Worm (Caenorhabditis elegans): ENCODE results near the gene F46G10.2.

Gene F46G10.2

ce11 chrX:13311641-13312423, 10.9 kb upstream of the F46G10.2 start, which contains the start of gene F46G10.1:
TSS of gene F46G10.1 (minus strand) at chrX:13311755.
- TF ChIP-seq klf-2 (GFP tag; conservative IDR thresholded peaks at IDR 0.05), result no peak
- no peak for TF ChIP-seq ref-1 (GFP tag; conservative IDR thresholded peaks at IDR 0.05)
- no peak for TF ChIP-seq tab-1 (GFP tag; IDR thresholded peaks at IDR 0.05)
- TF ChIP-seq cog-1 (tag; optimal IDR thresholded peaks at IDR 0.05), result no peak

ce11 chrX:13315093-13315492, 7.7 kb upstream of the F46G10.2 start:
- TF ChIP-seq klf-2 (GFP tag; conservative IDR thresholded peaks at IDR 0.05) (no peak), ztf-29 (GFP tag; IDR thresholded peaks at IDR 0.05) (no peak), cog-1 (tag; optimal IDR thresholded peaks at IDR 0.05) (no peak), ztf-23 (GFP tag; IDR thresholded peaks at IDR 0.05) (no peak), tab-1 (GFP tag; IDR thresholded peaks at IDR 0.05) (no peak), T22C8.4 (GFP tag; IDR thresholded peaks at IDR 0.05) (no peak), flt-1 (GFP tag; IDR thresholded peaks at IDR 0.05) (no peak), med-1 (GFP tag; optimal IDR thresholded peaks at IDR 0.05; ENCODE audit: insufficient read depth) (no peak), ref-1 (GFP tag; conservative IDR thresholded peaks at IDR 0.05) (no peak)

- no peak for TF ChIP-seq ref-1 (GFP tag; conservative IDR thresholded peaks at IDR 0.05)
- no peak for TF ChIP-seq ztf-29 (GFP tag; IDR thresholded peaks at IDR 0.05)
- no peak for TF ChIP-seq flt-1 (GFP tag; IDR thresholded peaks at IDR 0.05)
- TF ChIP-seq cog-1 (tag; optimal IDR thresholded peaks at IDR 0.05), result no peak
- no peak for TF ChIP-seq ztf-23 (GFP tag; IDR thresholded peaks at IDR 0.05)
- TF ChIP-seq med-1 (GFP tag; optimal IDR thresholded peaks at IDR 0.05; ENCODE audit: insufficient read depth), result no peak
- TF ChIP-seq klf-2 (GFP tag; conservative IDR thresholded peaks at IDR 0.05), result no peak
- no peak for TF ChIP-seq T22C8.4 (GFP tag; IDR thresholded peaks at IDR 0.05)
- no peak for TF ChIP-seq tab-1 (GFP tag; IDR thresholded peaks at IDR 0.05)
Measured at ce11 chrX:13317532-13317931, 5.2 kb upstream of the F46G10.2 start.

ce11 chrX:13318316-13318715, 4.4 kb upstream of the F46G10.2 start:
- TF ChIP-seq flt-1 (GFP tag; IDR thresholded peaks at IDR 0.05) (no peak), ztf-23 (GFP tag; IDR thresholded peaks at IDR 0.05) (no peak), med-1 (GFP tag; optimal IDR thresholded peaks at IDR 0.05; ENCODE audit: insufficient read depth) (no peak)

ce11 chrX:13320575-13320974, 2.2 kb upstream of the F46G10.2 start:
- TF ChIP-seq flt-1 (GFP tag; IDR thresholded peaks at IDR 0.05) (no peak), klf-2 (GFP tag; conservative IDR thresholded peaks at IDR 0.05) (no peak), T22C8.4 (GFP tag; IDR thresholded peaks at IDR 0.05) (no peak), tab-1 (GFP tag; IDR thresholded peaks at IDR 0.05) (no peak), ztf-23 (GFP tag; IDR thresholded peaks at IDR 0.05) (no peak), ref-1 (GFP tag; conservative IDR thresholded peaks at IDR 0.05) (no peak), med-1 (GFP tag; optimal IDR thresholded peaks at IDR 0.05; ENCODE audit: insufficient read depth) (no peak), ztf-29 (GFP tag; IDR thresholded peaks at IDR 0.05) (no peak), cog-1 (tag; optimal IDR thresholded peaks at IDR 0.05) (no peak)

- TF ChIP-seq ztf-23 (GFP tag; IDR thresholded peaks at IDR 0.05) (no peak), ref-1 (GFP tag; conservative IDR thresholded peaks at IDR 0.05) (no peak), ztf-29 (GFP tag; IDR thresholded peaks at IDR 0.05) (no peak), flt-1 (GFP tag; IDR thresholded peaks at IDR 0.05) (no peak), klf-2 (GFP tag; conservative IDR thresholded peaks at IDR 0.05) (no peak), T22C8.4 (GFP tag; IDR thresholded peaks at IDR 0.05) (no peak), med-1 (GFP tag; optimal IDR thresholded peaks at IDR 0.05; ENCODE audit: insufficient read depth) (no peak), cog-1 (tag; optimal IDR thresholded peaks at IDR 0.05) (no peak), tab-1 (GFP tag; IDR thresholded peaks at IDR 0.05) (no peak)
Measured at ce11 chrX:13323697-13324096, 934 bp downstream of the F46G10.2 start.

ce11 chrX:13324326-13324725, 1.6 kb downstream of the F46G10.2 start:
- TF ChIP-seq cog-1 (tag; optimal IDR thresholded peaks at IDR 0.05) (no peak), klf-2 (GFP tag; conservative IDR thresholded peaks at IDR 0.05) (no peak), ztf-23 (GFP tag; IDR thresholded peaks at IDR 0.05) (no peak), flt-1 (GFP tag; IDR thresholded peaks at IDR 0.05) (no peak), tab-1 (GFP tag; IDR thresholded peaks at IDR 0.05) (no peak), T22C8.4 (GFP tag; IDR thresholded peaks at IDR 0.05) (no peak), ztf-29 (GFP tag; IDR thresholded peaks at IDR 0.05) (no peak), med-1 (GFP tag; optimal IDR thresholded peaks at IDR 0.05; ENCODE audit: insufficient read depth) (no peak), ref-1 (GFP tag; conservative IDR thresholded peaks at IDR 0.05) (no peak)

ce11 chrX:13325039-13325438, 2.3 kb downstream of the F46G10.2 start:
- TF ChIP-seq med-1 (GFP tag; optimal IDR thresholded peaks at IDR 0.05; ENCODE audit: insufficient read depth) (no peak), ztf-23 (GFP tag; IDR thresholded peaks at IDR 0.05) (no peak), klf-2 (GFP tag; conservative IDR thresholded peaks at IDR 0.05) (no peak), T22C8.4 (GFP tag; IDR thresholded peaks at IDR 0.05) (no peak), ztf-29 (GFP tag; IDR thresholded peaks at IDR 0.05) (no peak), cog-1 (tag; optimal IDR thresholded peaks at IDR 0.05) (no peak), tab-1 (GFP tag; IDR thresholded peaks at IDR 0.05) (no peak), flt-1 (GFP tag; IDR thresholded peaks at IDR 0.05) (no peak), ref-1 (GFP tag; conservative IDR thresholded peaks at IDR 0.05) (no peak)

ce11 chrX:13328034-13328433, 5.3 kb downstream of the F46G10.2 start, which contains the start of gene sir-2.2:
TSS of gene sir-2.2 (plus strand) at chrX:13328067.
- TF ChIP-seq klf-2 (GFP tag; conservative IDR thresholded peaks at IDR 0.05) (no peak), flt-1 (GFP tag; IDR thresholded peaks at IDR 0.05) (no peak), med-1 (GFP tag; optimal IDR thresholded peaks at IDR 0.05; ENCODE audit: insufficient read depth) (no peak), ztf-29 (GFP tag; IDR thresholded peaks at IDR 0.05) (no peak), ztf-23 (GFP tag; IDR thresholded peaks at IDR 0.05) (no peak), tab-1 (GFP tag; IDR thresholded peaks at IDR 0.05) (no peak), ref-1 (GFP tag; conservative IDR thresholded peaks at IDR 0.05) (no peak), cog-1 (tag; optimal IDR thresholded peaks at IDR 0.05) (no peak), T22C8.4 (GFP tag; IDR thresholded peaks at IDR 0.05) (no peak)

- TF ChIP-seq ztf-23 (GFP tag; IDR thresholded peaks at IDR 0.05) (no peak), ztf-29 (GFP tag; IDR thresholded peaks at IDR 0.05) (no peak), med-1 (GFP tag; optimal IDR thresholded peaks at IDR 0.05; ENCODE audit: insufficient read depth) (no peak), tab-1 (GFP tag; IDR thresholded peaks at IDR 0.05) (no peak), cog-1 (tag; optimal IDR thresholded peaks at IDR 0.05) (no peak), klf-2 (GFP tag; conservative IDR thresholded peaks at IDR 0.05) (no peak), T22C8.4 (GFP tag; IDR thresholded peaks at IDR 0.05) (no peak), flt-1 (GFP tag; IDR thresholded peaks at IDR 0.05) (no peak), ref-1 (GFP tag; conservative IDR thresholded peaks at IDR 0.05) (no peak)
Measured at ce11 chrX:13328868-13329267, 6.1 kb downstream of the F46G10.2 start.

All from whole organism, midembryonic.